Worm (Caenorhabditis elegans): ENCODE data around the gene Y9C9A.8.

- TF ChIP-seq ama-1 (optimal IDR thresholded peaks at IDR 0.05): no peak
- no peak for TF ChIP-seq flt-1 (GFP tag; IDR thresholded peaks at IDR 0.05)
- no peak for TF ChIP-seq tbx-11 (GFP tag; IDR thresholded peaks at IDR 0.05)
- TF ChIP-seq scrt-1 (GFP tag; IDR thresholded peaks at IDR 0.05): no peak
- TF ChIP-seq ceh-36 (tag; optimal IDR thresholded peaks at IDR 0.05): no peak
- no peak for TF ChIP-seq aly-1 (tag; optimal IDR thresholded peaks at IDR 0.05)
- TF ChIP-seq hmbx-1 (tag; optimal IDR thresholded peaks at IDR 0.05): no peak
- no peak for TF ChIP-seq B0310.2 (tag; optimal IDR thresholded peaks at IDR 0.05)
- TF ChIP-seq F13C5.2 (tag; optimal IDR thresholded peaks at IDR 0.05): no peak
- no peak for TF ChIP-seq ets-7 (tag; optimal IDR thresholded peaks at IDR 0.05)
Observed at ce11 chrIV:4941681-4942080, 11.5 kb downstream of the Y9C9A.8 start, which contains the start of gene Y9C9A.5.

All from whole organism, early embryonic.